Fruit fly (Drosophila melanogaster) whole organism, embryonic: ENCODE results near the gene CG10584.
A peak's percentile ranks its signal among the peaks of the same experiment; 100 is the strongest.

Source experiments
- Abd-B ChIP-seq: fragments of 200-800 bp; sonication (Bioruptor generic); optimal IDR thresholded peaks from 2 replicates; lab custom pipeline; 2018; ENCODE audit warnings: missing biosample characterization, mild to moderate bottlenecking, missing genetic modification characterization, moderate library complexity
- CG10979 ChIP-seq: fragments of 200-800 bp; sonication (Bioruptor generic); optimal IDR thresholded peaks from 2 replicates; lab custom pipeline; 2018; ENCODE audit warnings: missing biosample characterization, mild to moderate bottlenecking, missing genetic modification characterization, moderate library complexity
- CG11696 ChIP-seq: fragments of 200-800 bp; sonication (Bioruptor generic); IDR thresholded peaks from 2 replicates; pipeline ENCODE4 v1.3.6; 2022; ENCODE audit warnings: missing biosample characterization, missing genetic modification characterization
- CG11723 ChIP-seq: fragments of 200-800 bp; sonication (Bioruptor generic); optimal IDR thresholded peaks from 2 replicates; lab custom pipeline; 2017; ENCODE audit warnings: missing biosample characterization, mild to moderate bottlenecking, missing genetic modification characterization
- CG12155 ChIP-seq: fragments of 200-800 bp; sonication (Bioruptor generic); optimal IDR thresholded peaks from 3 replicates; lab custom pipeline; 2016; ENCODE audit warnings: missing biosample characterization, missing genetic modification characterization
- CG12219 ChIP-seq: fragments of 200-800 bp; sonication (Bioruptor generic); optimal IDR thresholded peaks from 3 replicates; lab custom pipeline; 2018; ENCODE audit warnings: missing biosample characterization, mild to moderate bottlenecking, missing genetic modification characterization
- CG12659 ChIP-seq: fragments of 200-800 bp; sonication (Bioruptor generic); optimal IDR thresholded peaks from 3 replicates; lab custom pipeline; 2017; ENCODE audit warnings: mild to moderate bottlenecking, missing biosample characterization, missing genetic modification reagents, missing genetic modification characterization
- CG13296 ChIP-seq: fragments of 200-800 bp; sonication (Bioruptor generic); optimal IDR thresholded peaks from 3 replicates; lab custom pipeline; 2018; ENCODE audit warnings: missing biosample characterization, mild to moderate bottlenecking, missing genetic modification characterization
- CG14667 ChIP-seq: fragments of 200-800 bp; sonication (Bioruptor generic); IDR thresholded peaks from 2 replicates; pipeline ENCODE4 v1.3.6; 2022; ENCODE audit warnings: missing biosample characterization, missing genetic modification characterization
- CG17328 ChIP-seq: fragments of 200-800 bp; sonication (Bioruptor generic); IDR thresholded peaks from 2 replicates; pipeline ENCODE4 v1.3.6; 2022; ENCODE audit warnings: missing biosample characterization, missing genetic modification characterization
- CG17568 ChIP-seq: fragments of 200-800 bp; sonication (Bioruptor generic); optimal IDR thresholded peaks from 2 replicates; lab custom pipeline; 2018; ENCODE audit warnings: missing biosample characterization, mild to moderate bottlenecking, missing genetic modification characterization, moderate library complexity
- CG17829 ChIP-seq: fragments of 200-800 bp; optimal IDR thresholded peaks from 2 replicates; lab custom pipeline; 2019; ENCODE audit warnings: missing biosample characterization, mild to moderate bottlenecking, missing genetic modification characterization, moderate library complexity
- CG18476 ChIP-seq: fragments of 200-800 bp; sonication (Bioruptor generic); optimal IDR thresholded peaks from 2 replicates; lab custom pipeline; 2016; ENCODE audit warnings: missing biosample characterization, mild to moderate bottlenecking, missing genetic modification characterization
- CG2120 ChIP-seq: fragments of 200-800 bp; sonication (Bioruptor generic); optimal IDR thresholded peaks from 3 replicates; lab custom pipeline; 2016; ENCODE audit warnings: missing biosample characterization, missing genetic modification characterization
- CG2678 ChIP-seq: fragments of 200-800 bp; sonication (Bioruptor generic); optimal IDR thresholded peaks from 3 replicates; lab custom pipeline; 2019; ENCODE audit warnings: missing biosample characterization, mild to moderate bottlenecking, missing genetic modification characterization, moderate library complexity
- CG2712 ChIP-seq: fragments of 200-800 bp; optimal IDR thresholded peaks from 3 replicates; lab custom pipeline; 2019; ENCODE audit warnings: missing biosample characterization, mild to moderate bottlenecking, missing genetic modification characterization, moderate library complexity
- CG3281 ChIP-seq: fragments of 200-800 bp; sonication (Bioruptor generic); optimal IDR thresholded peaks from 3 replicates; lab custom pipeline; 2017; ENCODE audit warnings: missing biosample characterization, mild to moderate bottlenecking, missing genetic modification characterization
- CG3838 ChIP-seq: fragments of 200-800 bp; sonication (Bioruptor generic); optimal IDR thresholded peaks from 3 replicates; lab custom pipeline; 2016; ENCODE audit warnings: missing biosample characterization, missing genetic modification characterization
- CG4360 ChIP-seq: fragments of 200-800 bp; sonication (Bioruptor generic); IDR thresholded peaks from 2 replicates; pipeline ENCODE4 v1.3.6; 2022; ENCODE audit warnings: missing biosample characterization, missing genetic modification characterization
- CG4424 ChIP-seq: fragments of 200-800 bp; sonication (Bioruptor generic); optimal IDR thresholded peaks from 3 replicates; lab custom pipeline; 2016; ENCODE audit warnings: missing biosample characterization, missing genetic modification characterization
- CG6791 ChIP-seq: fragments of 200-800 bp; sonication (Bioruptor generic); IDR thresholded peaks from 3 replicates; pipeline ENCODE4 v1.3.6; 2022; ENCODE audit warnings: missing biosample characterization, missing genetic modification characterization; ENCODE audit not compliant: partially characterized antibody
- CG8478 ChIP-seq: fragments of >200 bp; optimal IDR thresholded peaks from 2 replicates; lab custom pipeline; 2018
- CG8924 ChIP-seq: fragments of 200-800 bp; optimal IDR thresholded peaks from 3 replicates; lab custom pipeline; 2019; ENCODE audit warnings: missing biosample characterization, mild to moderate bottlenecking, missing genetic modification characterization, moderate library complexity
- CG9215 ChIP-seq: fragments of 200-800 bp; sonication (Bioruptor generic); IDR thresholded peaks from 2 replicates; pipeline ENCODE4 v1.3.6; 2022; ENCODE audit warnings: missing biosample characterization, missing genetic modification characterization
- Fer1 ChIP-seq: fragments of 200-800 bp; sonication (Bioruptor generic); optimal IDR thresholded peaks from 2 replicates; lab custom pipeline; 2017; ENCODE audit warnings: missing biosample characterization, mild to moderate bottlenecking, missing genetic modification characterization
- Gug ChIP-seq: fragments of 200-800 bp; sonication (Bioruptor generic); IDR thresholded peaks from 4 replicates; pipeline ENCODE4 v1.3.6; 2022; ENCODE audit warnings: missing biosample characterization, missing genetic modification characterization
- HLH3B ChIP-seq: fragments of 200-800 bp; sonication (Bioruptor generic); IDR thresholded peaks from 2 replicates; pipeline ENCODE4 v1.3.6; 2022; ENCODE audit warnings: missing biosample characterization, missing genetic modification characterization
- Hmr ChIP-seq: fragments of 200-800 bp; sonication (Bioruptor generic); optimal IDR thresholded peaks from 3 replicates; lab custom pipeline; 2017; ENCODE audit warnings: mild to moderate bottlenecking, missing biosample characterization, missing genetic modification reagents, missing genetic modification characterization
- MBD-R2 ChIP-seq: fragments of 200-800 bp; sonication (Bioruptor generic); IDR thresholded peaks from 2 replicates; pipeline ENCODE4 v1.3.6; 2022; ENCODE audit warnings: missing biosample characterization, missing genetic modification characterization
- Med ChIP-seq: fragments of 200-800 bp; sonication (Bioruptor generic); peaks from one replicate; lab custom pipeline; 2016; ENCODE audit warnings: missing biosample characterization, missing genetic modification characterization, mild to moderate bottlenecking, inconsistent platforms, moderate library complexity
- Optix ChIP-seq: fragments of 200-800 bp; sonication (Bioruptor generic); IDR thresholded peaks from 3 replicates; pipeline ENCODE4 v1.3.6; 2022; ENCODE audit warnings: missing biosample characterization, missing genetic modification characterization
- Sry-δ ChIP-seq: fragments of 200-800 bp; sonication (Bioruptor generic); optimal IDR thresholded peaks from 2 replicates; lab custom pipeline; 2016; ENCODE audit warnings: missing biosample characterization, missing genetic modification characterization
- Ssrp ChIP-seq: fragments of 200-800 bp; sonication (Bioruptor generic); optimal IDR thresholded peaks from 2 replicates; lab custom pipeline; 2018; ENCODE audit warnings: missing biosample characterization, mild to moderate bottlenecking, missing genetic modification characterization, moderate library complexity
- Vsx1 ChIP-seq: fragments of 200-800 bp; sonication (Bioruptor generic); optimal IDR thresholded peaks from 2 replicates; lab custom pipeline; 2017; ENCODE audit warnings: missing biosample characterization, mild to moderate bottlenecking, missing genetic modification characterization, missing genetic modification reagents
- Xrp1 ChIP-seq: fragments of 200-800 bp; sonication (Bioruptor generic); IDR thresholded peaks from 2 replicates; pipeline ENCODE4 v1.3.6; 2022; ENCODE audit warnings: missing biosample characterization, missing genetic modification characterization
- ab ChIP-seq: fragments of 200-800 bp; sonication (Bioruptor generic); optimal IDR thresholded peaks from 2 replicates; lab custom pipeline; 2016; ENCODE audit warnings: missing biosample characterization, missing genetic modification characterization
- chm ChIP-seq: fragments of 200-800 bp; sonication (Bioruptor generic); IDR thresholded peaks from 2 replicates; pipeline ENCODE4 v1.3.6; 2022; ENCODE audit warnings: missing biosample characterization, missing genetic modification characterization
- fd3F ChIP-seq: fragments of 200-800 bp; sonication (Bioruptor generic); optimal IDR thresholded peaks from 2 replicates; lab custom pipeline; 2018; ENCODE audit warnings: missing biosample characterization, mild to moderate bottlenecking, missing genetic modification characterization, moderate library complexity
- fd96Cb ChIP-seq: fragments of 200-800 bp; sonication (Bioruptor generic); optimal IDR thresholded peaks from 2 replicates; lab custom pipeline; 2018; ENCODE audit warnings: missing biosample characterization, mild to moderate bottlenecking, missing genetic modification characterization, moderate library complexity
- gem ChIP-seq: fragments of 200-800 bp; sonication (Bioruptor generic); optimal IDR thresholded peaks from 2 replicates; lab custom pipeline; 2019; ENCODE audit warnings: missing biosample characterization, mild to moderate bottlenecking, missing genetic modification characterization, moderate library complexity
- grau ChIP-seq: fragments of 200-800 bp; optimal IDR thresholded peaks from 3 replicates; lab custom pipeline; 2019; ENCODE audit warnings: missing biosample characterization, mild to moderate bottlenecking, missing genetic modification characterization, moderate library complexity
- kah ChIP-seq: fragments of 200-800 bp; sonication (Bioruptor generic); optimal IDR thresholded peaks from 2 replicates; lab custom pipeline; 2018; ENCODE audit warnings: missing biosample characterization, mild to moderate bottlenecking, missing genetic modification characterization
- lab ChIP-seq: fragments of 200-800 bp; sonication (Bioruptor generic); optimal IDR thresholded peaks from 3 replicates; lab custom pipeline; 2017; ENCODE audit warnings: missing biosample characterization, missing genetic modification characterization, mild to moderate bottlenecking, moderate library complexity, missing genetic modification reagents
- mam ChIP-seq: fragments of 200-800 bp; sonication (Bioruptor generic); optimal IDR thresholded peaks from 3 replicates; lab custom pipeline; 2016; ENCODE audit warnings: missing biosample characterization, missing genetic modification characterization
- oc ChIP-seq: fragments of 200-800 bp; sonication (Bioruptor generic); optimal IDR thresholded peaks from 2 replicates; lab custom pipeline; 2018; ENCODE audit warnings: missing biosample characterization, mild to moderate bottlenecking, missing genetic modification characterization, moderate library complexity
- pan ChIP-seq, 4 experiments: fragments of >200 bp in 3 of 4; fragments of 200-800 bp in 1 of 4; sonication (Bioruptor generic) in 1 of 4; optimal IDR thresholded peaks in 3 of 4; IDR thresholded peaks in 1 of 4; 2 replicates each; pipeline versions ENCODE4 v1.3.6 to Lab custom; 2017 to 2022; ENCODE audit warnings: missing biosample characterization in 2 of 4, missing genetic modification characterization in 2 of 4, mixed read lengths in 1 of 4
- row ChIP-seq: fragments of 200-800 bp; sonication (Bioruptor generic); IDR thresholded peaks from 3 replicates; pipeline ENCODE4 v1.3.6; 2022; ENCODE audit warnings: missing biosample characterization, missing genetic modification characterization
- slbo ChIP-seq: fragments of 200-800 bp; sonication (Bioruptor generic); IDR thresholded peaks from 2 replicates; pipeline ENCODE4 v1.3.6; 2022; ENCODE audit warnings: missing biosample characterization, missing genetic modification characterization
- vnd ChIP-seq: fragments of 200-800 bp; sonication (Bioruptor generic); IDR thresholded peaks from 3 replicates; pipeline ENCODE4 v1.3.6; 2022; ENCODE audit warnings: missing biosample characterization, missing genetic modification characterization; ENCODE audit not compliant: partially characterized antibody
- vvl ChIP-seq: fragments of 200-800 bp; sonication (Bioruptor generic); IDR thresholded peaks from 2 replicates; pipeline ENCODE4 v1.3.6; 2022; ENCODE audit warnings: missing biosample characterization, missing genetic modification characterization
- wdn ChIP-seq: fragments of 200-800 bp; sonication (Bioruptor generic); IDR thresholded peaks from 2 replicates; pipeline ENCODE4 v1.3.6; 2022; ENCODE audit warnings: missing biosample characterization, missing genetic modification characterization

CG10584 gene

dm6 chr3L:21047037-21047436, 15.9 kb upstream of the CG10584 start (continued):
- peak; percentile 43 for TF ChIP-seq fd96Cb (tag; lab: Kevin White, UChicago)
- TF ChIP-seq mam = no peak
- TF ChIP-seq Sry-δ = no peak
- TF ChIP-seq CG12659 (GFP tag; lab: Kevin White, UChicago) = no peak
- peak; percentile 52 for TF ChIP-seq grau
- TF ChIP-seq Abd-B (GFP tag; lab: Kevin White, UChicago) = no peak
- peak; percentile 73 for TF ChIP-seq CG17829
- TF ChIP-seq Optix (GFP tag; lab: Robert Waterston, UW) = no peak
- TF ChIP-seq slbo = no peak
- peak; percentile 74 for TF ChIP-seq CG10979
- no peak for TF ChIP-seq CG12219
- no peak for TF ChIP-seq CG17568 (GFP tag; lab: Kevin White, UChicago)
- peak; percentile 67 for TF ChIP-seq CG4424 (GFP tag; lab: Kevin White, UChicago)
- peak; percentile 13 for TF ChIP-seq CG13296 (GFP tag; lab: Kevin White, UChicago)
- TF ChIP-seq fd3F (GFP tag; lab: Kevin White, UChicago) = peak; percentile 26
- TF ChIP-seq CG3838 (GFP tag; lab: Kevin White, UChicago) = no peak
- peak; percentile 72 for TF ChIP-seq CG17328 (GFP tag; lab: Robert Waterston, UW)
- TF ChIP-seq pan (optimal IDR thresholded peaks at IDR 0.05; lab: Kevin White, UChicago) = no peak
- TF ChIP-seq pan (GFP tag; optimal IDR thresholded peaks at IDR 0.05 in 1 of 2, IDR thresholded peaks at IDR 0.05 in 1 of 2) = peak in 1 of 2 experiments; percentile 42
- peak; percentile 11 for TF ChIP-seq Hmr
- TF ChIP-seq CG12155 (GFP tag; lab: Kevin White, UChicago) = no peak
- TF ChIP-seq Med (GFP tag; lab: Kevin White, UChicago) = peak; percentile 45
- TF ChIP-seq vnd (GFP tag; lab: Robert Waterston, UW) = no peak
- peak; percentile 65 for TF ChIP-seq chm (GFP tag; lab: Robert Waterston, UW)
- peak; percentile 27 for TF ChIP-seq CG2120 (GFP tag; lab: Kevin White, UChicago)
- TF ChIP-seq oc = no peak
- peak; percentile 38 for TF ChIP-seq CG8924 (tag; lab: Kevin White, UChicago)
- TF ChIP-seq gem (tag; lab: Kevin White, UChicago) = peak; percentile 78
- no peak for TF ChIP-seq CG11723 (GFP tag; lab: Kevin White, UChicago)
- no peak for TF ChIP-seq CG6791 (GFP tag; lab: Robert Waterston, UW)
- TF ChIP-seq Fer1 (GFP tag; lab: Kevin White, UChicago) = peak; percentile 44
- TF ChIP-seq CG4360 (GFP tag; lab: Robert Waterston, UW) = peak; percentile 26; the same call in 1 of the 2 replicates
- peak; percentile 44 for TF ChIP-seq Ssrp (tag; lab: Kevin White, UChicago)
- peak; percentile 9 for TF ChIP-seq Vsx1
- no peak for TF ChIP-seq CG11696 (GFP tag; lab: Robert Waterston, UW)
- no peak for TF ChIP-seq ab (GFP tag; lab: Kevin White, UChicago)
- TF ChIP-seq CG9215 = peak; percentile 77
- peak; percentile 72 for TF ChIP-seq row (GFP tag; lab: Robert Waterston, UW)
- TF ChIP-seq kah (GFP tag; lab: Kevin White, UChicago) = no peak
- TF ChIP-seq wdn (GFP tag; lab: Robert Waterston, UW) = no peak
- TF ChIP-seq HLH3B (GFP tag; lab: Robert Waterston, UW) = peak; percentile 51; the same call in 1 of the 2 replicates
- peak; percentile 77 for TF ChIP-seq CG2712 (tag; lab: Kevin White, UChicago)
- peak; percentile 68 for TF ChIP-seq Xrp1 (GFP tag; lab: Robert Waterston, UW)
- TF ChIP-seq Gug (GFP tag; lab: Robert Waterston, UW) = no peak
- peak; percentile 33 for TF ChIP-seq lab
- no peak for TF ChIP-seq MBD-R2
- TF ChIP-seq CG14667 (GFP tag; lab: Robert Waterston, UW) = no peak
- TF ChIP-seq CG2678 (tag; lab: Kevin White, UChicago) = peak; percentile 59
- TF ChIP-seq CG18476 = peak; percentile 42
- TF ChIP-seq CG8478 (lab: Kevin White, UChicago) = no peak
- peak; percentile 29 for TF ChIP-seq CG3281
- TF ChIP-seq vvl (GFP tag; lab: Robert Waterston, UW) = peak; percentile 14; the same call in 1 of the 2 replicates
